Worm (Caenorhabditis elegans): Measurements from ENCODE around the gene F44E7.4.

Gene F44E7.4

DNA sequence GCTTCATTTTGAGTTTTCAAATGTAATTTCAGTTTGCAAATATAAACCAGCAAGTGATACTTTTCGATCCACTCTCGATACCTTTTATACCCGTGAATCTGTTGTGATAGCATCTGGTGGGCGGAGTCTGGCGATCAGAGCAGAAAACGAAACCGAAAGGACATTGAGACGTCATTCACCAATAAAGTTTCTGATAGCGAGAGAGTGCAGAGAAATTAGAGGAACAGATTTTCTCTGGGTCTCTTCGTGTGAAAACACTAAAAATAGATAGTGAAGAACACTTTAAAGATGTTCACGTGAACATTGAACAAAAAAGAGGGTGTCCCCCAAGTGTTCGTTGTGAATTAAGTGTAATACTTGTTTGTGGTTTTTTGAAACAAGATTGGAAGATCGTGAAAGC is 13.0 kb downstream of the F44E7.4 start, which contains the start of gene pgph-3 (continued):
- TF ChIP-seq madf-5 (GFP tag; IDR thresholded peaks at IDR 0.05) (no peak), attf-4 (tag; optimal IDR thresholded peaks at IDR 0.05) (no peak), nhr-111 (GFP tag; optimal IDR thresholded peaks at IDR 0.05) (no peak), nhr-48 (tag; optimal IDR thresholded peaks at IDR 0.05) (peak; percentile 93), ceh-44 (GFP tag; IDR thresholded peaks at IDR 0.05) (no peak), ceh-28 (tag; optimal IDR thresholded peaks at IDR 0.05) (no peak), ctbp-1 (GFP tag; IDR thresholded peaks at IDR 0.05) (no peak), Y5F2A.4 (GFP tag; optimal IDR thresholded peaks at IDR 0.05) (no peak), F49E8.2 (tag; optimal IDR thresholded peaks at IDR 0.05; ENCODE audit: borderline replicate concordance) (no peak), duxl-1 (tag; optimal IDR thresholded peaks at IDR 0.05; ENCODE audit: poor library complexity) (no peak), daf-8 (GFP tag; IDR thresholded peaks at IDR 0.05) (no peak), mep-1 (tag; optimal IDR thresholded peaks at IDR 0.05) (peak; percentile 52), ztf-7 (tag; optimal IDR thresholded peaks at IDR 0.05) (peak; percentile 65), arid-1 (GFP tag; conservative IDR thresholded peaks at IDR 0.05) (no peak; the same call in 1 of the 2 replicates), egl-27 (tag; optimal IDR thresholded peaks at IDR 0.05) (no peak), snpc-4 (tag; optimal IDR thresholded peaks at IDR 0.05) (no peak), tag-97 (GFP tag; IDR thresholded peaks at IDR 0.05) (no peak), tra-1 (GFP tag; IDR thresholded peaks at IDR 0.05) (peak; percentile 67; the same call in 1 of the 2 replicates), gei-8 (GFP tag; optimal IDR thresholded peaks at IDR 0.05) (peak; percentile 7), zag-1 (tag; optimal IDR thresholded peaks at IDR 0.05) (no peak), lin-1 (GFP tag; IDR thresholded peaks at IDR 0.05) (peak; percentile 91), daf-12 (tag; optimal IDR thresholded peaks at IDR 0.05) (no peak), zfp-3 (GFP tag; conservative IDR thresholded peaks at IDR 0.05) (peak; percentile 49; the same call in 1 of the 2 replicates), T26A8.4 (GFP tag; IDR thresholded peaks at IDR 0.05) (no peak; the same call in 1 of the 2 replicates), F26F4.8 (GFP tag; conservative IDR thresholded peaks at IDR 0.05) (no peak), Y75B8A.6 (GFP tag; IDR thresholded peaks at IDR 0.05) (no peak), nhr-237 (tag; optimal IDR thresholded peaks at IDR 0.05) (no peak), ZK337.2 (GFP tag; IDR thresholded peaks at IDR 0.05) (no peak), unc-62 (GFP tag; optimal IDR thresholded peaks at IDR 0.05 in 1 of 2) (no peak), unc-62 (tag; optimal IDR thresholded peaks at IDR 0.05) (no peak), dmd-6 (GFP tag; IDR thresholded peaks at IDR 0.05) (peak; percentile 98), lsy-2 (tag; optimal IDR thresholded peaks at IDR 0.05) (peak in 1 of 2 experiments; percentile 75), sdz-12 (GFP tag; optimal IDR thresholded peaks at IDR 0.05) (no peak), ama-1 (optimal IDR thresholded peaks at IDR 0.05) (no peak), nhr-6 (tag; optimal IDR thresholded peaks at IDR 0.05) (peak; percentile 49), set-16 (GFP tag; IDR thresholded peaks at IDR 0.05) (no peak), pha-4 (GFP tag; IDR thresholded peaks at IDR 0.05) (no peak), pha-4 (tag; optimal IDR thresholded peaks at IDR 0.05) (no peak), cey-2 (tag; optimal IDR thresholded peaks at IDR 0.05; ENCODE audit: borderline replicate concordance, insufficient read depth) (peak; percentile 80), jun-1 (tag; optimal IDR thresholded peaks at IDR 0.05) (no peak), lir-3 (tag; optimal IDR thresholded peaks at IDR 0.05) (no peak), pqm-1 (tag; optimal IDR thresholded peaks at IDR 0.05) (peak; percentile 59), zip-11 (GFP tag; IDR thresholded peaks at IDR 0.05) (no peak), nhr-42 (GFP tag; IDR thresholded peaks at IDR 0.05) (no peak), zip-2 (tag; optimal IDR thresholded peaks at IDR 0.05) (peak; percentile 19), hlh-11 (tag; optimal IDR thresholded peaks at IDR 0.05) (peak; percentile 97), nhr-102 (tag; optimal IDR thresholded peaks at IDR 0.05) (peak; percentile 78), F44E2.7 (GFP tag; IDR thresholded peaks at IDR 0.05) (no peak), D1046.2 (GFP tag; IDR thresholded peaks at IDR 0.05) (no peak), dmd-9 (GFP tag; IDR thresholded peaks at IDR 0.05) (no peak), unc-39 (tag; optimal IDR thresholded peaks at IDR 0.05) (no peak), lin-38 (GFP tag; IDR thresholded peaks at IDR 0.05) (peak; percentile 38), nhr-77 (tag; optimal IDR thresholded peaks at IDR 0.05) (peak; percentile 85)
